Fruit fly (Drosophila melanogaster) whole organism, embryonic: Measurements from ENCODE around the gene Strip.

Source experiments
- Abd-B ChIP-seq: fragments of 200-800 bp; sonication (Bioruptor generic); optimal IDR thresholded peaks from 2 replicates; lab custom pipeline; 2018; ENCODE audit warnings: missing biosample characterization, mild to moderate bottlenecking, missing genetic modification characterization, moderate library complexity
- Adf1 ChIP-seq: fragments of 200-800 bp; sonication (Bioruptor generic); IDR thresholded peaks from 2 replicates; pipeline ENCODE4 v1.3.6; 2022; ENCODE audit warnings: missing biosample characterization, missing genetic modification characterization
- Atf3 ChIP-seq: fragments of 200-800 bp; sonication (Bioruptor generic); optimal IDR thresholded peaks from 3 replicates; lab custom pipeline; 2016; ENCODE audit warnings: missing biosample characterization, missing genetic modification characterization
- B-H1 ChIP-seq: fragments of 200-800 bp; sonication (Bioruptor generic); IDR thresholded peaks from 3 replicates; pipeline ENCODE4 v1.3.6; 2022; ENCODE audit warnings: missing biosample characterization, missing genetic modification characterization
- Blimp-1 ChIP-seq: fragments of 200-800 bp; sonication (Bioruptor generic); optimal IDR thresholded peaks from 3 replicates; lab custom pipeline; 2018; ENCODE audit warnings: missing biosample characterization, missing genetic modification characterization, mild to moderate bottlenecking, moderate library complexity, missing genetic modification reagents
- CG10209 ChIP-seq: fragments of 200-800 bp; sonication (Bioruptor generic); optimal IDR thresholded peaks from 3 replicates; lab custom pipeline; 2017; ENCODE audit warnings: missing biosample characterization, mild to moderate bottlenecking, missing genetic modification characterization, missing genetic modification reagents
- CG1024 ChIP-seq: fragments of 200-800 bp; sonication (Bioruptor generic); IDR thresholded peaks from 2 replicates; pipeline ENCODE4 v1.3.6; 2022; ENCODE audit warnings: missing biosample characterization, missing genetic modification characterization
- CG14014 ChIP-seq: fragments of 200-800 bp; sonication (Bioruptor generic); IDR thresholded peaks from 2 replicates; pipeline ENCODE4 v1.3.6; 2022; ENCODE audit warnings: missing biosample characterization, missing genetic modification characterization
- CG1603 ChIP-seq: fragments of 200-800 bp; sonication (Bioruptor generic); optimal IDR thresholded peaks from 2 replicates; lab custom pipeline; 2019; ENCODE audit warnings: missing biosample characterization, mild to moderate bottlenecking, missing genetic modification characterization, moderate library complexity
- CG1647 ChIP-seq: fragments of 200-800 bp; sonication (Bioruptor generic); optimal IDR thresholded peaks from 3 replicates; lab custom pipeline; 2016; ENCODE audit warnings: missing biosample characterization, missing genetic modification characterization
- CG17612 ChIP-seq: fragments of 200-800 bp; sonication (Bioruptor generic); IDR thresholded peaks from 2 replicates; pipeline ENCODE4 v1.3.6; 2022; ENCODE audit warnings: missing biosample characterization, missing genetic modification characterization
- CG1832 ChIP-seq: fragments of 200-800 bp; sonication (Bioruptor generic); optimal IDR thresholded peaks from 2 replicates; lab custom pipeline; 2017; ENCODE audit warnings: missing biosample characterization, mild to moderate bottlenecking, missing genetic modification characterization, inconsistent platforms
- CG2202 ChIP-seq: fragments of 200-800 bp; sonication (Bioruptor generic); optimal IDR thresholded peaks from 2 replicates; lab custom pipeline; 2018; ENCODE audit warnings: missing biosample characterization, mild to moderate bottlenecking, missing genetic modification characterization
- CG3065 ChIP-seq: fragments of 200-800 bp; sonication (Bioruptor generic); optimal IDR thresholded peaks from 2 replicates; lab custom pipeline; 2016; ENCODE audit warnings: missing biosample characterization, missing genetic modification characterization
- CG31224 ChIP-seq: fragments of 200-800 bp; sonication (Bioruptor generic); IDR thresholded peaks from 2 replicates; pipeline ENCODE4 v1.3.6; 2022; ENCODE audit warnings: missing biosample characterization, missing genetic modification characterization
- CG32772 ChIP-seq: fragments of 200-800 bp; sonication (Bioruptor generic); IDR thresholded peaks from 2 replicates; pipeline ENCODE4 v1.3.6; 2022; ENCODE audit warnings: missing biosample characterization, missing genetic modification characterization
- CG42726 ChIP-seq: fragments of 200-800 bp; sonication (Bioruptor generic); IDR thresholded peaks from 2 replicates; pipeline ENCODE4 v1.3.6; 2022; ENCODE audit warnings: missing biosample characterization, missing genetic modification characterization; ENCODE audit not compliant: partially characterized antibody
- CG4424 ChIP-seq: fragments of 200-800 bp; sonication (Bioruptor generic); optimal IDR thresholded peaks from 3 replicates; lab custom pipeline; 2016; ENCODE audit warnings: missing biosample characterization, missing genetic modification characterization
- CG5953 ChIP-seq: fragments of 200-800 bp; sonication (Bioruptor generic); IDR thresholded peaks from 2 replicates; pipeline ENCODE4 v1.3.6; 2022; ENCODE audit warnings: missing biosample characterization, missing genetic modification characterization
- CG6683 ChIP-seq: fragments of 200-800 bp; sonication (Bioruptor generic); optimal IDR thresholded peaks from 2 replicates; lab custom pipeline; 2017; ENCODE audit warnings: missing biosample characterization, mild to moderate bottlenecking, missing genetic modification characterization, missing genetic modification reagents
- CG6765 ChIP-seq: fragments of 200-800 bp; sonication (Bioruptor generic); optimal IDR thresholded peaks from 3 replicates; lab custom pipeline; 2017; ENCODE audit warnings: missing biosample characterization, mild to moderate bottlenecking, missing genetic modification characterization
- CG8388 ChIP-seq: fragments of 200-800 bp; sonication (Bioruptor generic); optimal IDR thresholded peaks from 2 replicates; lab custom pipeline; 2019; ENCODE audit warnings: missing biosample characterization, mild to moderate bottlenecking, missing genetic modification characterization, moderate library complexity
- CG9876 ChIP-seq: fragments of 200-800 bp; sonication (Bioruptor generic); optimal IDR thresholded peaks from 2 replicates; lab custom pipeline; 2016; ENCODE audit warnings: missing biosample characterization, missing genetic modification characterization
- CG9932 ChIP-seq: fragments of 200-800 bp; sonication (Bioruptor generic); IDR thresholded peaks from 2 replicates; pipeline ENCODE4 v1.3.6; 2022; ENCODE audit warnings: missing biosample characterization, missing genetic modification characterization
- CkIIα-i1 ChIP-seq: fragments of 200-800 bp; sonication (Bioruptor generic); IDR thresholded peaks from 2 replicates; pipeline ENCODE4 v1.3.6; 2022; ENCODE audit warnings: missing biosample characterization, missing genetic modification characterization
- Deaf1 ChIP-seq: fragments of 200-800 bp; optimal IDR thresholded peaks from 3 replicates; lab custom pipeline; 2019; ENCODE audit warnings: missing biosample characterization, mild to moderate bottlenecking, missing genetic modification characterization, moderate library complexity
- Doc2 ChIP-seq: fragments of 200-800 bp; sonication (Bioruptor generic); IDR thresholded peaks from 2 replicates; pipeline ENCODE4 v1.3.6; 2022; ENCODE audit warnings: missing biosample characterization, missing genetic modification characterization
- Drgx ChIP-seq: fragments of 200-800 bp; sonication (Bioruptor generic); IDR thresholded peaks from 2 replicates; pipeline ENCODE4 v1.3.6; 2022; ENCODE audit warnings: missing biosample characterization, missing genetic modification characterization
- ERR ChIP-seq: fragments of 200-800 bp; sonication (Bioruptor generic); optimal IDR thresholded peaks from 2 replicates; lab custom pipeline; 2016; ENCODE audit warnings: missing biosample characterization, missing genetic modification characterization
- Gsc ChIP-seq: fragments of 200-800 bp; sonication (Bioruptor generic); IDR thresholded peaks from 2 replicates; pipeline ENCODE4 v1.3.6; 2022; ENCODE audit warnings: missing biosample characterization, missing genetic modification characterization
- Hand ChIP-seq: fragments of 200-800 bp; sonication (Bioruptor generic); optimal IDR thresholded peaks from 2 replicates; lab custom pipeline; 2017; ENCODE audit warnings: mild to moderate bottlenecking, missing biosample characterization, missing genetic modification reagents, missing genetic modification characterization
- Hr39 ChIP-seq: fragments of >200 bp; optimal IDR thresholded peaks from 2 replicates; lab custom pipeline; 2017
- Max ChIP-seq: fragments of 200-800 bp; sonication (Bioruptor generic); optimal IDR thresholded peaks from 2 replicates; lab custom pipeline; 2016; ENCODE audit warnings: missing biosample characterization, mild to moderate bottlenecking, missing genetic modification characterization
- Opbp ChIP-seq: fragments of 200-800 bp; sonication (Bioruptor generic); IDR thresholded peaks from 3 replicates; pipeline ENCODE4 v1.3.6; 2022; ENCODE audit warnings: missing biosample characterization, missing genetic modification characterization; ENCODE audit not compliant: partially characterized antibody
- Rfx ChIP-seq: fragments of 200-800 bp; sonication (Bioruptor generic); IDR thresholded peaks from 2 replicates; pipeline ENCODE4 v1.3.6; 2022; ENCODE audit warnings: missing biosample characterization, missing genetic modification characterization
- al ChIP-seq: fragments of 200-800 bp; sonication (Bioruptor generic); IDR thresholded peaks from 2 replicates; pipeline ENCODE4 v1.3.6; 2022; ENCODE audit warnings: missing biosample characterization, missing genetic modification characterization
- ap ChIP-seq: fragments of 200-800 bp; sonication (Bioruptor generic); IDR thresholded peaks from 2 replicates; pipeline ENCODE4 v1.3.6; 2022; ENCODE audit warnings: missing biosample characterization, missing genetic modification characterization
- az2 ChIP-seq: fragments of 200-800 bp; sonication (Bioruptor generic); optimal IDR thresholded peaks from 3 replicates; lab custom pipeline; 2016; ENCODE audit warnings: missing biosample characterization, missing genetic modification characterization
- br ChIP-seq: fragments of >200 bp; optimal IDR thresholded peaks from 2 replicates; lab custom pipeline; 2017
- chinmo ChIP-seq: fragments of 200-800 bp; sonication (Bioruptor generic); IDR thresholded peaks from 4 replicates; pipeline ENCODE4 v1.3.6; 2022; ENCODE audit warnings: missing biosample characterization, missing genetic modification characterization; ENCODE audit not compliant: partially characterized antibody
- disco-r ChIP-seq: fragments of 200-800 bp; sonication (Bioruptor generic); optimal IDR thresholded peaks from 2 replicates; lab custom pipeline; 2016; ENCODE audit warnings: missing biosample characterization, missing genetic modification characterization
- fd102C ChIP-seq: fragments of 200-800 bp; sonication (Bioruptor generic); optimal IDR thresholded peaks from 2 replicates; lab custom pipeline; 2018; ENCODE audit warnings: missing biosample characterization, mild to moderate bottlenecking, missing genetic modification characterization, moderate library complexity
- h ChIP-seq: fragments of >200 bp; optimal IDR thresholded peaks from 2 replicates; lab custom pipeline; 2017
- jing ChIP-seq: fragments of 200-800 bp; sonication (Bioruptor generic); optimal IDR thresholded peaks from 2 replicates; lab custom pipeline; 2018; ENCODE audit warnings: missing biosample characterization, mild to moderate bottlenecking, missing genetic modification characterization
- klu ChIP-seq: fragments of 200-800 bp; sonication (Bioruptor generic); IDR thresholded peaks from 2 replicates; pipeline ENCODE4 v1.3.6; 2022; ENCODE audit warnings: missing biosample characterization, missing genetic modification characterization
- lilli ChIP-seq: fragments of 200-800 bp; sonication (Bioruptor generic); optimal IDR thresholded peaks from 3 replicates; lab custom pipeline; 2016; ENCODE audit warnings: missing biosample characterization, missing genetic modification characterization
- odd ChIP-seq: fragments of 200-800 bp; sonication (Bioruptor generic); optimal IDR thresholded peaks from 2 replicates; lab custom pipeline; 2017; ENCODE audit warnings: missing biosample characterization, mild to moderate bottlenecking, missing genetic modification characterization
- pho ChIP-seq: fragments of 200-800 bp; sonication (Bioruptor generic); optimal IDR thresholded peaks from 2 replicates; lab custom pipeline; 2016; ENCODE audit warnings: missing biosample characterization, missing genetic modification characterization
- pum ChIP-seq: fragments of 200-800 bp; sonication (Bioruptor generic); optimal IDR thresholded peaks from 2 replicates; lab custom pipeline; 2016; ENCODE audit warnings: missing biosample characterization, missing genetic modification characterization
- trem ChIP-seq: fragments of 200-800 bp; optimal IDR thresholded peaks from 3 replicates; lab custom pipeline; 2019; ENCODE audit warnings: missing biosample characterization, mild to moderate bottlenecking, missing genetic modification characterization, moderate library complexity
- twi ChIP-seq: fragments of 200-800 bp; optimal IDR thresholded peaks from 2 replicates; lab custom pipeline; 2019; ENCODE audit warnings: missing biosample characterization, mild to moderate bottlenecking, missing genetic modification characterization, moderate library complexity
- unpg ChIP-seq: fragments of 200-800 bp; sonication (Bioruptor generic); optimal IDR thresholded peaks from 3 replicates; lab custom pipeline; 2018; ENCODE audit warnings: missing biosample characterization, mild to moderate bottlenecking, missing genetic modification characterization, moderate library complexity
- usp ChIP-seq: fragments of >200 bp; optimal IDR thresholded peaks from 2 replicates; lab custom pipeline; 2017; ENCODE audit warnings: missing biosample characterization, missing genetic modification characterization

The Strip gene

DNA sequence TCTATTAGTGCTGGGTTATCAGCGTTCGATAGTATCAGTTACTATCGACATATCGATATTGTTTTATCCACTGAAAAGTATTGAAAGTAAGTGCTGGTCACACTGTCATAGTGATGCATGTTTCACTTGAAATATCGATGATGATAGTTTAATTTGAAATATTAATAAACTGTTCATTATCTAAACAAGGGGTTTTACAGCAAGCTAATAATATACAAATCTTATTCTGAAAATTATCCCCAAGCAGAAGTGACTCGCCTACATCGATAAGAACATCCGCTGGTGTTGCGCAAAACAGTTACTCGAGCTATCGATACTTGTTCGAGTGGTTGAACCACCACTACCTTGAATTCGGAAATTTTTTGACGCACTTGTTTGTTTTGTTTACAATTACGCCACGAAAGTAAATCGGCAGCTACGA, 9.4 kb downstream of the Strip start, which contains the start of the genes PIG-C, CG12016 and Dpm2 (continued):
- TF ChIP-seq ap (GFP tag; lab: Robert Waterston, UW) (no peak), klu (peak; percentile 54; the same call in 1 of the 2 replicates), pum (GFP tag; lab: Kevin White, UChicago) (peak; percentile 69), pho (peak; percentile 73), az2 (peak; percentile 71), Max (GFP tag; lab: Kevin White, UChicago) (peak; percentile 66), al (GFP tag; lab: Robert Waterston, UW) (peak; percentile 61; the same call in 1 of the 2 replicates), CG1832 (GFP tag; lab: Kevin White, UChicago) (no peak), CG9932 (GFP tag; lab: Robert Waterston, UW) (peak; percentile 92), Adf1 (GFP tag; lab: Robert Waterston, UW) (0 out of 2 replicates have a peak, but pooled peaks have one; percentile 14), br (no peak), CG9876 (GFP tag; lab: Kevin White, UChicago) (peak; percentile 30), CG2202 (peak; percentile 31), ERR (GFP tag; lab: Kevin White, UChicago) (peak; percentile 36), CG5953 (GFP tag; lab: Robert Waterston, UW) (no peak), Blimp-1 (peak; percentile 36), chinmo (GFP tag; lab: Robert Waterston, UW) (peak; percentile 95), trem (peak; percentile 77), Doc2 (GFP tag; lab: Robert Waterston, UW) (no peak), Deaf1 (tag; lab: Kevin White, UChicago) (peak; percentile 58), Hr39 (lab: Kevin White, UChicago) (no peak), Abd-B (GFP tag; lab: Kevin White, UChicago) (no peak), disco-r (no peak), CG3065 (GFP tag; lab: Kevin White, UChicago) (peak; percentile 8), fd102C (GFP tag; lab: Kevin White, UChicago) (no peak), CG31224 (GFP tag; lab: Robert Waterston, UW) (peak; percentile 53; the same call in 1 of the 2 replicates), CG14014 (GFP tag; lab: Robert Waterston, UW) (peak; percentile 50; the same call in 1 of the 2 replicates), CG1603 (tag; lab: Kevin White, UChicago) (no peak), Atf3 (GFP tag; lab: Kevin White, UChicago) (peak; percentile 45), CG32772 (GFP tag; lab: Robert Waterston, UW) (peak; percentile 57; the same call in 1 of the 2 replicates), Rfx (GFP tag; lab: Robert Waterston, UW) (peak; percentile 81), CG17612 (GFP tag; lab: Robert Waterston, UW) (no peak), CG6765 (GFP tag; lab: Kevin White, UChicago) (no peak), CkIIα-i1 (GFP tag; lab: Robert Waterston, UW) (no peak), Hand (GFP tag; lab: Kevin White, UChicago) (no peak), jing (no peak), CG1024 (GFP tag; lab: Robert Waterston, UW) (0 out of 2 replicates have a peak, but pooled peaks have one; percentile 33), CG42726 (GFP tag; lab: Robert Waterston, UW) (peak; percentile 95), odd (GFP tag; lab: Kevin White, UChicago) (no peak), Opbp (GFP tag; lab: Robert Waterston, UW) (peak; percentile 96), twi (tag; lab: Kevin White, UChicago) (peak; percentile 60), CG4424 (GFP tag; lab: Kevin White, UChicago) (peak; percentile 72), h (lab: Kevin White, UChicago) (no peak), CG1647 (GFP tag; lab: Kevin White, UChicago) (peak; percentile 63), lilli (GFP tag; lab: Kevin White, UChicago) (peak; percentile 89), CG8388 (peak; percentile 30), usp (GFP tag; lab: Kevin White, UChicago) (no peak), Gsc (GFP tag; lab: Robert Waterston, UW) (no peak), CG10209 (GFP tag; lab: Kevin White, UChicago) (peak; percentile 35), unpg (no peak), B-H1 (peak; percentile 38; the same call in 1 of the 3 replicates), Drgx (no peak), CG6683 (GFP tag; lab: Kevin White, UChicago) (no peak)
